Fruit fly (Drosophila melanogaster) whole organism, larva: Measurements from ENCODE around the gene Datp.

ENCODE experiments used
- noc ChIP-seq: fragments of 200-800 bp; sonication (Bioruptor generic); optimal IDR thresholded peaks from 3 replicates; lab custom pipeline; 2019; ENCODE audit warnings: missing biosample characterization, mild to moderate bottlenecking, missing genetic modification characterization, moderate library complexity

Gene Datp

DNA sequence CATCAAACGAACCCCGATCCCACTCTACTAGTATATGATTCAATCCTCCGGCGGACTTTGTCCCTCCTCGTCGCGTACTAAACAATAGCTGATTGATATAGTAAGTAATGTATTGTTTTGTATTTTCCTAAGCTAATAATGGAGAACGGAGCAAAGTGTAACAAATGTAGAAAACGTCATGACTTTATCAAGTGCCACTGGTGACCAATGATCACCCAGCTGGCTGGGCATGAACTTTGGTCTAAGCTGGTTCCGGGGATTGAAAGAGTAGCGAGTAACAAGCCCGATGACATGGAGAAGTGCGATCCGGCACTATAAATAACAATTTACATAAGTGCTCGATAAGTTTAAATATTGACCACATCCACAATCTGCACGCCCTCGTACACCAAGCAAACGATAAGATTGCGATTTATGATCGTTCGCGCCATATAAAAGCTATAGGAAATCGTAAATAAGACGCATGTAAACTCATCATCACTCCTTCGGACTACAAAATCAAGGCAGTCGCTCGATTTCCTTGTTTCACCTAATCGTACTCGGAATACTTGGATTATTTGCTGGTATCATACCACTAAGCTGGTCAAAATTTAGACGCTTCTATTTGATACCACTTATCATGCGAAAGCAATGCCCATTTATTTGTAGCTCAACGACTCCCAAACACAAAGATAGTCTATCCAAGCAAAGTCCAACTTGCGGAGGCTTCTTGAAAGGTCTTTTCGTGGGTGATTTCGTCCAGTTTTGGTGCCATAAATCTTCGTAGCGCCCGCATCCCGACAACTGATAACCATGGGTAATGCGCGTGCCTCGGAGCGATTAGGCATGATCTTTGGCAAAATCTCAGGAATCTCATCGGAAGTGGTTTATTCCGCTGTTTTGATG, 10.8 kb upstream of the Datp start:
- TF ChIP-seq noc, result peak; percentile 80

DNA sequence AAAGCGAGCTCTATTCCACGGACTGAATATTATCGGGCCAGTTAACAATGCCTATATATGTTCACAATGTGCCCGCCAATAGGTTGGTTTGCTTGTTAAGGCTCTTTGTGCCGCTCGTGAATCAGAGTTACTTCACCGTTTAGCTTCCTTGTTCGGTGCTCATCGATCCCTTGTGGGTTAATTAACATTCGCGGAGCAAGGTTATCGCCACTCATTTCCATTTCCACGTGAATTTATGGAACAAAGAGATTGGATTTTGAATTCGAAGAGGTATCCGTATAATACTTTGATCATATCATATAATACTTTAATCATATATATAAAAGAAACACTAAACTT, 9.9 kb upstream of the Datp start:
- TF ChIP-seq noc, result no peak

DNA sequence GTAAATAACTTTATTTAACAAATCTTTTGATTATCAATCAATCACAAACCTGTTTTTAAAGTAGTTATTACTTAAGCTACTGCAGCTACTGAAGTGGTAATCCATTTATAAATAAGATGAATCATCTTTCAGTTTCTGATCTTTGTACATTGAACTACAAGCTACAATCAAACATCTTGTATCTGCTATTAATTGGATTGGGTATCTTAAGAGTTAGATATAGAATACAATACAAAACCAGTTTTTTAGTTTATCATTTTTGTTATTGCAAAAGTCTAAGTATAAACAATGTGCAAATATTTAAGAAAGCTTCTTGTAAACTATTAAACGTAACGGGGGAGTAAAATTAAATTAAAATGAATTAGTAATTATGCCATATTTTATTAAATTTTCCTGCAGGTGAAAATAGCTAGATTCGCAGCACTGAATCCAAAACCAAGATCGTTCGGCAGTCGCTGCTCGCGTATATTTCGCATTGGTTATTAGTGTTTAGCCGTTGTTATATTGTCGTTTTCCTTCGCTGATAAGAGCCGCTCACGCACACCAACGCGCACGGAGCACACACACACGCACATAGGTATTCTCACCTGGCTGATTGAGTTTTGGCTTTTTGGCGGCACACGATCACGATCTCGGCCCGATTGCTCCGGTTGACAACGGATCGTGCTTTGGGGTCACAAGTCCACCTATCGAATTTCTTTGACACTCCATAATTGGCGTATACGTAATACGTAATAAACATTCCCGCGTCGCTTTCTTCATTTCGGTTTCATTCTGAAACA, 9.3 kb upstream of the Datp start:
- TF ChIP-seq noc, result peak; percentile 28

DNA sequence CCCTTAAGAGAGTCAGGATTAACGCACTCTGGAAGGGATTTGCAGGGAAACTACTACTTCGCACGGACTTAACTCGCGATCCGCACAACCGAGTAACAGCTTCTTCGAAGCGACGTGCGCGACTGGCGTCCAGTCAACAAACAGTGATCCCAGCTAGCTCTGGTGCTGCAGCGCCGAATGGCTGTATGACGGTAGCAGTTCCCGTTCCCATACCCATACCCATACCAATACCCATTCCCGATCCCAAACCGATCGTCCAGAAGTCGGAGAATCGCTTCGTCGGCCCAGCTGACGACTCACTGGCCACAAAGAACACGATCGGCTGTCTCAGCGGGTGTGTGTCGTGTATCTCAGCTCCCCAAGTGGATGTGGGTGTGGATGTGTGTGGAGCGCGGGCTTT, 8.7 kb upstream of the Datp start, which contains the start of gene CG5853:
CG5853 (minus strand) TSS at position 384 of the 400 bp plus-strand sequence.
- TF ChIP-seq noc, result peak; percentile 56

DNA sequence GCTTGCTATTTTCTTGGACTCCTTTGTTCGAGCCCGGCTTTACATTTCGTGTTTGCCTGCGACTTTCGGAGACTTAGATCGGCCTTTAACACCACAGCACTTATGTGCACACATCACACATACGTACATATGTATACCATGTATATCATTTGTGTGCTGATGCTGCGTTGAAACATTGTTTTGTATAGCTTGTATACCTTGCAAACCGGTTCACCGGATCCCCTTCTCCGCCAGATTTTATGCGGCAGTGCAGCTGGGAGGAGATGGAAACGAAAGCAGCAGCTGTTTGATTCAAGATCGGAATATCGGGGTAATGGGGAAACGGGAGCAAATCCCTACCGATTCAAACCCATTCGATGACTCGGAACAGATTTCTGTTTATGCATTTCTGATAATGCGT, 7.5 kb upstream of the Datp start:
- no peak for TF ChIP-seq noc

DNA sequence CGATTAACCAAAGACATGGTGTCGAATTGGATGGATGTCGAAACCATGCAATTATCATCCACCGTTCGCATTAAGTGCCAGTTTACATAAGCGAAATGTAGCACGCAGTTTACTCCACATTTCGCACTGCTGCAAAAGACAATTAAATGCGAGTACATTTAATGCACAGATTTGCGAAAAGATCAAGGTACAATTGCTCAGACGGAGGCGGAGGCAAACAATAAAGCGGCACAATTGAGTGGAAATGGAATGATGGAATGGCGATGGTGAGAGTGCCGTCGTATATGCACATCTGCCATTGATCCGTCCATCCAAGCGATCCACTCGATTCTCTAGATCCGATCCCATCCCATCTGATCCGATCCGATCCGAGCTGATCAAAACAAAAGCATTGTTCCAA, 6.5 kb upstream of the Datp start:
- TF ChIP-seq noc, result no peak

DNA sequence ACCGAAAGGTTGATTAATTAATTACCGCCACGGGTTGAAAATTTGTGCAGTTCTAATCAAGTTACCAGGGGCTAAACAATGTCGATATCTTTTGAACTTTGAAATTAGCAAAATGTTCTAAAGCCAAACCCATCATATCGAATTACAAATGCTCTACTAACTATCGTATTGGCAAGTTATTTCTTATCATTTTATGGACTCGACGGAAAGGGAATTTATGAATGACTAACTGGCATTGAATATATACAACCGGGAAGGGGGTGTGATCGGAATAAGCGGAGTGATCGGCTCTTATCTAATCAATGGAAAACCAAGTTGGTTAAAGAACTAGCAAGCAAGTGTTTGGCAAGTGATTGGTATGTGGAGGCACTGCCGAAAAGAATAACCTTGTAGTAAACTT, 4.9 kb upstream of the Datp start:
- peak; percentile 61 for TF ChIP-seq noc

DNA sequence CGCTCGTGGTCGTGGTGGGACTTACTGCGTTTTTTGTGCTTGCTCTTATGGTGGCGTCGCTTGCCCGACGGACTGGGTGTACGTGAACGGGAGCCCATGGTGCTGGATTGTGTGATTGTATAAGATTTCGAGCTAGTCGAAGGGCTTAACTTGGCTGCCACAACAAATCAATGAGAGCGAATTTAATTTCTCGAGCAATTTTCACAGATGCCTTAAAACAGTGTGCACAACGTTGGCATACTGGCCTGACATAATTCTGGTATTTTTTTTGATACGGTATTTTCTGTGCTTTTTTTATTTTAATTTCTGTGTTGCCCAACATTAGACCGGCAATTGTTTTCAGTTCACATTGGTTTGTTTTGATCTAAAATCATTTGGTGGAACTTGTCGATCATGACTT, 682 bp downstream of the Datp start, which contains the start of gene Arglu1:
Arglu1 (minus strand) TSS at position 227 of the 400 bp plus-strand sequence.
- no peak for TF ChIP-seq noc

DNA sequence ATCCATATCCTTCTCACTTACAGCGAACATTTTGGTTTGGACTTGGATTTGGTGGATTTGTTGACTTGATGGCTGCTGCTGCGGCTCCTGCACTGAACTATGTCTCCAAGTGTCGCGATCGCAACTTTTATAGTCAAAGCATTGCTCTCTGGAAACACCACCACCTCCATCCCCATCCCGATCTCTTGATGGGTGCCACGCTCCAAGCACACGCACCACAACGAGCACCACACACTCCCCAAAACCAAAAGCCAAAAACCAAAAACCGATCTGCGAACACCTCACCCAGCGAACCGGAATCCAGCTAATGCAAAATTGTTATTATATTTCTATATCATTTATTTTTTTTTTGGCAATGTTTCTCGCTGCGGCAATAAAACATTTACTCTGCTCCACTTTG, 5.5 kb downstream of the Datp start, which contains the start of gene Cpr30F:
Cpr30F (minus strand) TSS at position 101 of the 400 bp plus-strand sequence.
- TF ChIP-seq noc, result no peak

DNA sequence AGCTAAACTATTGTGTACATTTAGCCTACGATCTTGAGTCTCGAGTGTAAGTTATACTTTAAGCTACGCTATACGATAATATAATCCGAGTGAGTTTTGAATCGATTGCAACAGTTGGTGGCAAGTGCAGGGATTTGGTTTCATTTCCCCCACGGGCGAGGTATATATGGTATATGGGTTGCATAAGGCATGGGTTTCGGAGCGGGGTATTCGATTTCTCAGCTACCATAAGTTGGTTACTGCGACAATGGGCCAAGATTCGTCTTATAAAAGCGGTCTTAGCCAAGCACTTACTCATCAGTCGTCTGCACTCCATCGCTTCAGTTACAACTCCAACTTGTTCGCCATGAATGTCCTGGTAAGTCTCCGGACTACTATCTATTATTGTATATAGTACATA, 8.3 kb downstream of the Datp start, which contains the start of gene CG42367:
CG42367 (plus strand) TSS at position 301 of the 400 bp plus-strand sequence.
- no peak for TF ChIP-seq noc

DNA sequence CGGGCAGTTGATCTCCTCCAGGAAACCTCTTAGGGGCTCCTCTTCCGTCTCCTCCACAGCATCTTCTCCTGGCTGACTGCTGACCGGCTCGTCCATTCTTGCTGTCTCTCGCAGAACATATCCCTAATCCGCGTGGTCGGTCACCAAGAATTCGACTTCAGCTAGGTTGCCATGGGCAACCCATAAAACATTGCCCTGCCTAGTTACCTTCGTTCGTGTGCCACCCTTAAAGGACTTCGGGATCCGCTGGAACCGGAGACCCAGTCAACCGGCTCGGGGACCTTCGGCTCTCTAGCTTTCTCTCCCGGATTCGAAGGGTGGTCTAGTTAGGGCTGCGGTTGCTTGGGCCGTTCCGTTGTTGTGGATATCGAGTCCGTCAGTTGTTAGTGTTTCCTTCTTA, 13.8 kb downstream of the Datp start, which contains the start of the genes TbCMF46 and CG42366:
TbCMF46 (minus strand) TSS at position 101 of the 400 bp plus-strand sequence.
CG42366 (plus strand) TSS at position 397 of the 400 bp plus-strand sequence.
- TF ChIP-seq noc, result no peak

DNA sequence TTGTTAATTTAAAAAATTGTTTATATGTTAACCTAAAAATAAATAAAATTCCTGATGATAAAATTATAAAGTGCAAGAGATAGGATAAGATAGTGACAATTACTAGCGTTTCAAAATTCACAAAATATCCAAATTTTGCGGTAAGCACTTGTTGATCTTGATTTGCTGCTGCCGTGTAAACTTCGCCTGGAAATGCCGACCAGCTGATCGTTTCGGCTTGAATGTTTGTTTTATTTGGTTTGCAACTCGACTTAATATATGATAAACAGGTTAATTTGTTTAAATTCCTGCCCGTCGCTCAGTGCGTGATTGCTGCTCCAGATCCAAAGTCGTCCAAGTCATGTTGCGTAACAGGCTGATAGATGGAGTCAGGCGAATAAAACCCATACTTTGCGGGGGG, 17.2 kb downstream of the Datp start, which contains the start of gene CG4592:
CG4592 (plus strand) TSS at position 233 of the 400 bp plus-strand sequence.
- TF ChIP-seq noc, result no peak

DNA sequence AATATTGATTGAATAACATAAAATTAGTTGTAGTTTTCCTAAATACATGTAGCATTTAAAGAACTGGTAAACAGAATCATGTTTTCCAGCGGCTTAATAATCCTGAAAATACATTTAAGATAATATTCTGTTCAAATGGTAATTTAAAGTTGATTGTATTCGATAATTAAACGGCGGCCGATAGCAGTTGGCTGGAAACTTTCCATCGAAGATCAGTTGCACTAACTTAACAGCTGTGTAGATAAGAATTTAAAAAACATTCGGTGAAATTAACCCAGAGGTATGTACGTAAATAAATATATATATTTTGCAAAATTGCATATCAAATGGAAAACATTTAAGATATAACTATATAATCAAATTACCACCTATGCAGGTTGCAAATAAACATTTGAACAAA, 18.6 kb downstream of the Datp start, which contains the start of gene CG4594:
CG4594 (plus strand) TSS at position 212 of the 400 bp plus-strand sequence.
- TF ChIP-seq noc, result no peak

DNA sequence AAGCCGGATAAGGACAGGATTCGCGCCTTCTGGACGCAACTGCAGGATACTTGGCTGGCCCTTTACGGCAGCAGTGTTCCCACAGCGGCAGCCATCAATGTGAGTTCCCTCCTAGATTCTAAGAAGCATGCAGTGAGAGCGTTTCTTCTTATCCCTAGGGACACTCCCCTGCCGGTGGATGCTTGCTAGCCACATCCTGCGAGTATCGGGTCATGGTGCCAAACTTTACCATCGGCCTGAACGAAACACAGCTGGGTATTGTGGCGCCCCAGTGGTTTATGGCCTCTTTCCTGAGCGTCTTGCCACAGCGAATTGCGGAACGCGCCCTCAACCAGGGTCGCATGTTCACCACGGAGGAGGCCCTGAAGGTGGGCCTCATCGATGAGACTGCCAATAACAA, 19.4 kb downstream of the Datp start:
- no peak for TF ChIP-seq noc

DNA sequence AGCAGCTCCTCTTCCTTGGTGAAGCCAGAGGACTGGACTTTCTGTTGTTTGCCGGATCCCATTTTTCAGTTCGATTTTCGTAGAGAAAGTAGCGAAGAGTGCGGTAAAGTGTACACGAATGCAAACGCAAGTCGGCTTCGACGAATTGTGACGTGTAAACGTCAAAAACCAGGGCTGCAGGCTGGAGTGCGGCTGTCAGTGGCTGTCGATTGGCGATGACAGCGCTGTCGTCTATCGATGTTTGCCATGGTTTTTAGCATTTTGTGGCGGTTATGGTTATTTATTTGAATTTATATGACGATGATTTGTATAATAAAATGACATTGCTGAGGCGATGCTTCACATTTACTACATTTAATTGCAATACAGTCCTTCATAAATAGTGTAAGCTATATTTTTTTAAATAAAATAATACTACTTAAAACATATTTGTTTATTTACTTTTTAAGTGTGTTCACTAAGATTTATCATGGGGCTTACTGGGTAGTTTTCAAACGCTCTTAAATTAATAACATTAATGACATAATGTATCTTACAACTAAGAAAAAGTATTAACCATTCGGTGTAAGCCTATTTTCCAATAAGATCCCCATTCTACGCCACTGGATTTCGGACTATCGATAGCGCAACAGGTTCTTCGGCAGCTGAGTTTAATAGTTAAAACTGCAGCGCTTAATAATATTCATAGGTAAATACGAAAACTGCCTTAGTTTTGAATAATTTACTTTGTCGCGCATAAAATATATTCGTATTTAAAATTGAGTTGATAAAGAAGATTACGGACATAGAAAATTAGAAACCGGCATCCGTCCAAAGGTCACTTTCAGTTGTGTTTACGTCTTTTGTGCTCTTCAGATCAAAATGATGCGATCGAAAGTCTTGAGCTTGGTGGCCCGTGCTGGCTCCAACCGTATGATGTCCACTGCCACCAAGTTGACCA, 20.3 kb downstream of the Datp start, which contains the start of the genes CG5885 and CG4598:
CG5885 (minus strand) TSS at position 311 of the 940 bp plus-strand sequence.
CG4598 (plus strand) TSS at position 599 of the 940 bp plus-strand sequence.
- TF ChIP-seq noc, result peak; percentile 68
